Worm (Caenorhabditis elegans) whole organism, L1 larva: ENCODE data around the gene ZK1320.13.

Experiments
- ama-1 ChIP-seq: fragments of 150-350 bp; optimal IDR thresholded peaks from 2 replicates; lab custom pipeline; 2014
- dpl-1 ChIP-seq, 3 experiments: fragments of 150-350 bp in 2 of 3; sonication (generic microtip) in 1 of 3; optimal IDR thresholded peaks; 2 replicates each; lab custom pipeline; 2014 to 2017; ENCODE audit warnings: missing biosample characterization in 3 of 3, missing genetic modification characterization in 3 of 3, missing genetic modification reagents in 3 of 3
- grh-1 ChIP-seq: fragments of 200-800 bp; sonication (Bioruptor generic); IDR thresholded peaks from 2 replicates; pipeline ENCODE4 v1.3.6; 2022; ENCODE audit warnings: missing genetic modification reagents, missing genetic modification characterization, missing compliant biosample characterization
- lin-35 ChIP-seq, 2 experiments: fragments of 150-350 bp; optimal IDR thresholded peaks; 2 replicates each; lab custom pipeline; 2014; ENCODE audit warnings: missing biosample characterization in 2 of 2, missing genetic modification characterization in 2 of 2, missing genetic modification reagents in 2 of 2
- lsy-2 ChIP-seq, 2 experiments: fragments of 150-350 bp; optimal IDR thresholded peaks; 2 replicates each; lab custom pipeline; 2014; ENCODE audit warnings: missing biosample characterization in 2 of 2, missing genetic modification characterization in 2 of 2
- pag-3 ChIP-seq: sonication (generic microtip); optimal IDR thresholded peaks from 2 replicates; lab custom pipeline; 2017; ENCODE audit warnings: missing genetic modification characterization, mild to moderate bottlenecking, missing compliant biosample characterization, antibody characterized with exemption, borderline replicate concordance; ENCODE audit not compliant: insufficient read depth
- snpc-4 ChIP-seq: fragments of 150-350 bp; optimal IDR thresholded peaks from 2 replicates; lab custom pipeline; 2014; ENCODE audit warnings: missing biosample characterization, missing genetic modification characterization
- ztf-11 ChIP-seq, 2 experiments: sonication (generic microtip); optimal IDR thresholded peaks; 2 replicates each; lab custom pipeline; 2016 to 2017; ENCODE audit warnings: missing genetic modification characterization in 2 of 2, missing biosample characterization in 1 of 2, missing compliant biosample characterization in 1 of 2

ce11 chrII:9662160-9662559, 18.4 kb upstream of the ZK1320.13 start:
- no peak for TF ChIP-seq dpl-1 (GFP tag; optimal IDR thresholded peaks at IDR 0.05; lab: Kevin White, UChicago)
- no peak for TF ChIP-seq lin-35 (GFP tag; optimal IDR thresholded peaks at IDR 0.05; lab: Kevin White, UChicago)
- TF ChIP-seq ztf-11 (tag; optimal IDR thresholded peaks at IDR 0.05; lab: Kevin White, UChicago): no peak
- TF ChIP-seq ama-1 (lab: Kevin White, UChicago): no peak
- no peak for TF ChIP-seq lsy-2 (tag; optimal IDR thresholded peaks at IDR 0.05; lab: Kevin White, UChicago)
- TF ChIP-seq grh-1 (GFP tag; lab: Robert Waterston, UW): no peak
- TF ChIP-seq pag-3 (tag; lab: Kevin White, UChicago): no peak
- TF ChIP-seq snpc-4 (tag; lab: Kevin White, UChicago): no peak
